Fruit fly (Drosophila melanogaster) whole organism, embryonic: ENCODE results near the gene CG14868.

Experiments
- Atf6 ChIP-seq: fragments of 200-800 bp; sonication (Bioruptor generic); IDR thresholded peaks from 2 replicates; pipeline ENCODE4 v1.3.6; 2022; ENCODE audit warnings: missing biosample characterization, missing genetic modification characterization
- BEAF-32 ChIP-seq: fragments of 200-800 bp; sonication (Bioruptor generic); optimal IDR thresholded peaks from 3 replicates; lab custom pipeline; 2017; ENCODE audit warnings: missing biosample characterization, missing genetic modification characterization, mild to moderate bottlenecking, moderate library complexity, missing genetic modification reagents
- Bteb2 ChIP-seq: fragments of 200-800 bp; sonication (Bioruptor generic); optimal IDR thresholded peaks from 2 replicates; lab custom pipeline; 2016; ENCODE audit warnings: missing biosample characterization, missing genetic modification characterization
- CG10147 ChIP-seq: fragments of 200-800 bp; sonication (Bioruptor generic); optimal IDR thresholded peaks from 2 replicates; lab custom pipeline; 2019; ENCODE audit warnings: missing biosample characterization, mild to moderate bottlenecking, missing genetic modification characterization, moderate library complexity
- CG10321 ChIP-seq: fragments of 200-800 bp; sonication (Bioruptor generic); IDR thresholded peaks from 2 replicates; pipeline ENCODE4 v1.3.6; 2022; ENCODE audit warnings: missing biosample characterization, missing genetic modification characterization
- CG11504 ChIP-seq: fragments of 200-800 bp; sonication (Bioruptor generic); optimal IDR thresholded peaks from 3 replicates; lab custom pipeline; 2019; ENCODE audit warnings: missing biosample characterization, mild to moderate bottlenecking, missing genetic modification characterization, moderate library complexity
- CG13287 ChIP-seq: fragments of 200-800 bp; sonication (Bioruptor generic); IDR thresholded peaks from 2 replicates; pipeline ENCODE4 v1.3.6; 2022; ENCODE audit warnings: missing biosample characterization, missing genetic modification characterization; ENCODE audit not compliant: partially characterized antibody
- CG13775 ChIP-seq: fragments of 200-800 bp; sonication (Bioruptor generic); optimal IDR thresholded peaks from 3 replicates; lab custom pipeline; 2017; ENCODE audit warnings: missing biosample characterization, mild to moderate bottlenecking, missing genetic modification characterization
- CG15601 ChIP-seq: fragments of 200-800 bp; sonication (Bioruptor generic); optimal IDR thresholded peaks from 3 replicates; lab custom pipeline; 2019; ENCODE audit warnings: missing biosample characterization, mild to moderate bottlenecking, missing genetic modification characterization, moderate library complexity
- CG18011 ChIP-seq: fragments of 200-800 bp; sonication (Bioruptor generic); optimal IDR thresholded peaks from 2 replicates; lab custom pipeline; 2017; ENCODE audit warnings: missing biosample characterization, missing genetic modification characterization, mild to moderate bottlenecking, moderate library complexity, missing genotype
- CG30403 ChIP-seq: fragments of 200-800 bp; sonication (Bioruptor generic); optimal IDR thresholded peaks from 3 replicates; lab custom pipeline; 2016; ENCODE audit warnings: missing biosample characterization, missing genetic modification characterization
- CG30431 ChIP-seq: fragments of 200-800 bp; sonication (Bioruptor generic); optimal IDR thresholded peaks from 2 replicates; lab custom pipeline; 2017; ENCODE audit warnings: missing biosample characterization, missing genetic modification characterization
- CG34422 ChIP-seq: fragments of 200-800 bp; sonication (Bioruptor generic); IDR thresholded peaks from 3 replicates; pipeline ENCODE4 v1.3.6; 2022; ENCODE audit warnings: missing biosample characterization, missing genetic modification characterization
- CG3838 ChIP-seq: fragments of 200-800 bp; sonication (Bioruptor generic); optimal IDR thresholded peaks from 3 replicates; lab custom pipeline; 2016; ENCODE audit warnings: missing biosample characterization, missing genetic modification characterization
- CG4282 ChIP-seq: fragments of 200-800 bp; sonication (Bioruptor generic); optimal IDR thresholded peaks from 2 replicates; lab custom pipeline; 2016; ENCODE audit warnings: missing biosample characterization, missing genetic modification characterization
- CG6689 ChIP-seq: fragments of 200-800 bp; sonication (Bioruptor generic); IDR thresholded peaks from 2 replicates; pipeline ENCODE4 v1.3.6; 2022; ENCODE audit warnings: missing biosample characterization, missing genetic modification characterization
- D19A ChIP-seq: fragments of 200-800 bp; optimal IDR thresholded peaks from 3 replicates; lab custom pipeline; 2019; ENCODE audit warnings: missing biosample characterization, mild to moderate bottlenecking, missing genetic modification characterization, moderate library complexity
- Drgx ChIP-seq: fragments of 200-800 bp; sonication (Bioruptor generic); IDR thresholded peaks from 2 replicates; pipeline ENCODE4 v1.3.6; 2022; ENCODE audit warnings: missing biosample characterization, missing genetic modification characterization
- Eip74EF ChIP-seq, 2 experiments: fragments of 200-800 bp in 1 of 2; fragments of >200 bp in 1 of 2; sonication (Bioruptor generic) in 1 of 2; optimal IDR thresholded peaks; 2 replicates each; lab custom pipeline; 2017 to 2019; ENCODE audit warnings: missing biosample characterization in 2 of 2, missing genetic modification characterization in 2 of 2, mild to moderate bottlenecking in 1 of 2, moderate library complexity in 1 of 2
- GATAe ChIP-seq: fragments of 200-800 bp; sonication (Bioruptor generic); conservative IDR thresholded peaks from 2 replicates; pipeline ENCODE4 v1.3.6; 2022; ENCODE audit warnings: missing biosample characterization, missing genetic modification characterization
- Gsc ChIP-seq: fragments of 200-800 bp; sonication (Bioruptor generic); IDR thresholded peaks from 2 replicates; pipeline ENCODE4 v1.3.6; 2022; ENCODE audit warnings: missing biosample characterization, missing genetic modification characterization
- Gug ChIP-seq: fragments of 200-800 bp; sonication (Bioruptor generic); IDR thresholded peaks from 4 replicates; pipeline ENCODE4 v1.3.6; 2022; ENCODE audit warnings: missing biosample characterization, missing genetic modification characterization
- H15 ChIP-seq: fragments of 200-800 bp; sonication (Bioruptor generic); IDR thresholded peaks from 3 replicates; pipeline ENCODE4 v1.3.6; 2022; ENCODE audit warnings: missing biosample characterization, missing genetic modification characterization
- Hmr ChIP-seq: fragments of 200-800 bp; sonication (Bioruptor generic); optimal IDR thresholded peaks from 3 replicates; lab custom pipeline; 2017; ENCODE audit warnings: mild to moderate bottlenecking, missing biosample characterization, missing genetic modification reagents, missing genetic modification characterization
- Nf-YA ChIP-seq: fragments of 200-800 bp; sonication (Bioruptor generic); IDR thresholded peaks from 2 replicates; pipeline ENCODE4 v1.3.6; 2022; ENCODE audit warnings: missing biosample characterization, missing genetic modification characterization
- Optix ChIP-seq: fragments of 200-800 bp; sonication (Bioruptor generic); IDR thresholded peaks from 3 replicates; pipeline ENCODE4 v1.3.6; 2022; ENCODE audit warnings: missing biosample characterization, missing genetic modification characterization
- Side ChIP-seq: fragments of 200-800 bp; sonication (Bioruptor generic); optimal IDR thresholded peaks from 2 replicates; lab custom pipeline; 2016; ENCODE audit warnings: missing biosample characterization, missing genetic modification characterization
- Sox100B ChIP-seq: fragments of 200-800 bp; sonication (Bioruptor generic); optimal IDR thresholded peaks from 3 replicates; lab custom pipeline; 2018; ENCODE audit warnings: missing biosample characterization, mild to moderate bottlenecking, missing genetic modification characterization
- Sox102F ChIP-seq: fragments of 200-800 bp; sonication (Bioruptor generic); optimal IDR thresholded peaks from 2 replicates; lab custom pipeline; 2018; ENCODE audit warnings: missing biosample characterization, mild to moderate bottlenecking, missing genetic modification characterization, moderate library complexity
- TFAM ChIP-seq: fragments of 200-800 bp; sonication (Bioruptor generic); optimal IDR thresholded peaks from 2 replicates; lab custom pipeline; 2017; ENCODE audit warnings: missing biosample characterization, missing genetic modification characterization, inconsistent platforms
- Tbp ChIP-seq: fragments of >200 bp; optimal IDR thresholded peaks from 2 replicates; lab custom pipeline; 2018; ENCODE audit warnings: missing biosample characterization, missing genetic modification characterization
- Xrp1 ChIP-seq: fragments of 200-800 bp; sonication (Bioruptor generic); IDR thresholded peaks from 2 replicates; pipeline ENCODE4 v1.3.6; 2022; ENCODE audit warnings: missing biosample characterization, missing genetic modification characterization
- YL-1 ChIP-seq: fragments of 200-800 bp; sonication (Bioruptor generic); optimal IDR thresholded peaks from 3 replicates; lab custom pipeline; 2017; ENCODE audit warnings: missing biosample characterization, mild to moderate bottlenecking, missing genetic modification characterization
- abd-A ChIP-seq: fragments of 200-800 bp; sonication (Bioruptor generic); optimal IDR thresholded peaks from 3 replicates; lab custom pipeline; 2019; ENCODE audit warnings: missing biosample characterization, mild to moderate bottlenecking, missing genetic modification characterization, moderate library complexity
- ash1 ChIP-seq: fragments of 200-800 bp; sonication (Bioruptor generic); optimal IDR thresholded peaks from 2 replicates; lab custom pipeline; 2018; ENCODE audit warnings: missing biosample characterization, mild to moderate bottlenecking, missing genetic modification characterization
- btn ChIP-seq: fragments of 200-800 bp; sonication (Bioruptor generic); optimal IDR thresholded peaks from 2 replicates; lab custom pipeline; 2016; ENCODE audit warnings: missing biosample characterization, missing genetic modification characterization
- crc ChIP-seq: fragments of 200-800 bp; sonication (Bioruptor generic); optimal IDR thresholded peaks from 2 replicates; lab custom pipeline; 2016; ENCODE audit warnings: missing biosample characterization, missing genetic modification characterization
- dpn ChIP-seq, 2 experiments: fragments of 200-800 bp; sonication (Bioruptor generic); optimal IDR thresholded peaks; 3 replicates each; lab custom pipeline; 2016; ENCODE audit warnings: missing biosample characterization in 2 of 2, missing genetic modification characterization in 2 of 2
- hbn ChIP-seq: fragments of 200-800 bp; sonication (Bioruptor generic); IDR thresholded peaks from 2 replicates; pipeline ENCODE4 v1.3.6; 2022; ENCODE audit warnings: missing biosample characterization, missing genetic modification characterization; ENCODE audit not compliant: partially characterized antibody
- lab ChIP-seq: fragments of 200-800 bp; sonication (Bioruptor generic); optimal IDR thresholded peaks from 3 replicates; lab custom pipeline; 2017; ENCODE audit warnings: missing biosample characterization, missing genetic modification characterization, mild to moderate bottlenecking, moderate library complexity, missing genetic modification reagents
- nau ChIP-seq: fragments of 200-800 bp; sonication (Bioruptor generic); optimal IDR thresholded peaks from 3 replicates; lab custom pipeline; 2017; ENCODE audit warnings: missing biosample characterization, mild to moderate bottlenecking, missing genetic modification characterization, missing genetic modification reagents
- nerfin-1 ChIP-seq: fragments of 200-800 bp; sonication (Bioruptor generic); optimal IDR thresholded peaks from 3 replicates; lab custom pipeline; 2019; ENCODE audit warnings: missing biosample characterization, mild to moderate bottlenecking, missing genetic modification characterization, moderate library complexity
- pum ChIP-seq: fragments of 200-800 bp; sonication (Bioruptor generic); optimal IDR thresholded peaks from 2 replicates; lab custom pipeline; 2016; ENCODE audit warnings: missing biosample characterization, missing genetic modification characterization
- salm ChIP-seq: fragments of 200-800 bp; sonication (Bioruptor generic); optimal IDR thresholded peaks from 2 replicates; lab custom pipeline; 2018; ENCODE audit warnings: missing biosample characterization, mild to moderate bottlenecking, missing genetic modification characterization
- slbo ChIP-seq: fragments of 200-800 bp; sonication (Bioruptor generic); IDR thresholded peaks from 2 replicates; pipeline ENCODE4 v1.3.6; 2022; ENCODE audit warnings: missing biosample characterization, missing genetic modification characterization
- sr ChIP-seq: fragments of 200-800 bp; sonication (Bioruptor generic); IDR thresholded peaks from 3 replicates; pipeline ENCODE4 v1.3.6; 2022; ENCODE audit warnings: missing biosample characterization, missing genetic modification characterization
- tna ChIP-seq: fragments of 200-800 bp; sonication (Bioruptor generic); IDR thresholded peaks from 2 replicates; pipeline ENCODE4 v1.3.6; 2022; ENCODE audit warnings: missing biosample characterization, missing genetic modification characterization; ENCODE audit not compliant: partially characterized antibody
- z ChIP-seq: fragments of 200-800 bp; sonication (Bioruptor generic); IDR thresholded peaks from 3 replicates; pipeline ENCODE4 v1.3.6; 2022; ENCODE audit warnings: missing biosample characterization, missing genetic modification characterization
- zfh1 ChIP-seq: fragments of 200-800 bp; sonication (Bioruptor generic); IDR thresholded peaks from 3 replicates; pipeline ENCODE4 v1.3.6; 2022; ENCODE audit warnings: missing biosample characterization, missing genetic modification characterization

CG14868 gene

dm6 chr3R:15409772-15410688 is 40.3 kb upstream of the CG14868 start (continued):
- TF ChIP-seq salm (tag; lab: Kevin White, UChicago) (no peak), Side (no peak), abd-A (no peak), Gug (0 out of 4 replicates have a peak, but pooled peaks have one; percentile 3), CG30431 (no peak), Hmr (GFP tag; lab: Kevin White, UChicago) (no peak), CG34422 (GFP tag; lab: Robert Waterston, UW) (peak; percentile 56; the same call in 1 of the 3 replicates), CG6689 (no peak), CG4282 (GFP tag; lab: Kevin White, UChicago) (no peak), CG18011 (GFP tag; lab: Kevin White, UChicago) (no peak), Bteb2 (no peak), Gsc (no peak), CG30403 (GFP tag; lab: Kevin White, UChicago) (no peak), tna (GFP tag; lab: Robert Waterston, UW) (no peak), CG11504 (tag; lab: Kevin White, UChicago) (peak; percentile 38), sr (GFP tag; lab: Robert Waterston, UW) (0 out of 3 replicates have a peak, but pooled peaks have one; percentile 12), CG15601 (tag; lab: Kevin White, UChicago) (no peak), CG3838 (no peak), crc (no peak), slbo (GFP tag; lab: Robert Waterston, UW) (peak; percentile 20; the same call in 1 of the 2 replicates), YL-1 (GFP tag; lab: Kevin White, UChicago) (no peak), lab (GFP tag; lab: Kevin White, UChicago) (no peak), Xrp1 (GFP tag; lab: Robert Waterston, UW) (no peak), BEAF-32 (no peak), CG13775 (GFP tag; lab: Kevin White, UChicago) (peak; percentile 20), zfh1 (GFP tag; lab: Robert Waterston, UW) (no peak), pum (GFP tag; lab: Kevin White, UChicago) (no peak), Sox102F (GFP tag; lab: Kevin White, UChicago) (no peak), D19A (no peak), Atf6 (GFP tag; lab: Robert Waterston, UW) (no peak), hbn (GFP tag; lab: Robert Waterston, UW) (no peak), GATAe (GFP tag; lab: Robert Waterston, UW) (no peak), Sox100B (peak; percentile 14), H15 (GFP tag; lab: Robert Waterston, UW) (no peak), Eip74EF (GFP tag; optimal IDR thresholded peaks at IDR 0.05; lab: Kevin White, UChicago) (peak in 1 of 2 experiments; percentile 42), z (GFP tag; lab: Robert Waterston, UW) (no peak)

dm6 chr3R:15409110-15409771 is 39.5 kb upstream of the CG14868 start:
- TF ChIP-seq slbo (GFP tag; lab: Robert Waterston, UW) = peak; percentile 37; the same call in 1 of the 2 replicates
- TF ChIP-seq Tbp (GFP tag; lab: Kevin White, UChicago) = no peak
- TF ChIP-seq nerfin-1 (tag; lab: Kevin White, UChicago) = no peak
- TF ChIP-seq Nf-YA (GFP tag; lab: Robert Waterston, UW) = no peak
- no peak for TF ChIP-seq btn (GFP tag; lab: Kevin White, UChicago)
- peak in 1 of 2 experiments; percentile 18 for TF ChIP-seq dpn (GFP tag; optimal IDR thresholded peaks at IDR 0.05; lab: Kevin White, UChicago)
- no peak for TF ChIP-seq CG13287
- TF ChIP-seq CG10147 (GFP tag; lab: Kevin White, UChicago) = no peak
- peak; percentile 61; the same call in 1 of the 2 replicates for TF ChIP-seq Drgx (GFP tag; lab: Robert Waterston, UW)
- no peak for TF ChIP-seq TFAM
- TF ChIP-seq ash1 (GFP tag; lab: Kevin White, UChicago) = no peak
- no peak for TF ChIP-seq Optix (GFP tag; lab: Robert Waterston, UW)
- no peak for TF ChIP-seq CG10321 (GFP tag; lab: Robert Waterston, UW)
- TF ChIP-seq nau = no peak
